Worm (Caenorhabditis elegans): ENCODE data around the gene ppk-3.

The ppk-3 gene

ce11 chrX:13007857-13008813 is 32.7 kb upstream of the ppk-3 start, which contains the start of gene nhr-25:
Gene nhr-25 (plus strand): TSS chrX:13008493.
- peak; percentile 25 for TF ChIP-seq ets-7 (tag; optimal IDR thresholded peaks at IDR 0.05)
- no peak for TF ChIP-seq ceh-36 (tag; optimal IDR thresholded peaks at IDR 0.05)
- no peak for TF ChIP-seq pes-1 (GFP tag; IDR thresholded peaks at IDR 0.05)
- no peak for TF ChIP-seq ceh-13 (GFP tag; optimal IDR thresholded peaks at IDR 0.05)
- 0 out of 2 replicates have a peak, but pooled peaks have one; percentile 6 for TF ChIP-seq flt-1 (GFP tag; IDR thresholded peaks at IDR 0.05)
- no peak for TF ChIP-seq tbx-11 (GFP tag; IDR thresholded peaks at IDR 0.05)
- TF ChIP-seq hmg-4 (GFP tag; optimal IDR thresholded peaks at IDR 0.05): peak; percentile 39
- TF ChIP-seq aly-1 (tag; optimal IDR thresholded peaks at IDR 0.05): no peak

ce11 chrX:13006734-13007133 is 31.3 kb upstream of the ppk-3 start:
- TF ChIP-seq aly-1 (tag; optimal IDR thresholded peaks at IDR 0.05): no peak
- no peak for TF ChIP-seq hmbx-1 (tag; optimal IDR thresholded peaks at IDR 0.05)
- TF ChIP-seq tbx-37 (GFP tag; conservative IDR thresholded peaks at IDR 0.05): no peak
- no peak for TF ChIP-seq tra-4 (tag; optimal IDR thresholded peaks at IDR 0.05)
- TF ChIP-seq ama-1 (optimal IDR thresholded peaks at IDR 0.05): no peak
- TF ChIP-seq B0310.2 (tag; optimal IDR thresholded peaks at IDR 0.05): no peak

ce11 chrX:13006328-13006727 is 30.9 kb upstream of the ppk-3 start:
- TF ChIP-seq B0310.2 (tag; optimal IDR thresholded peaks at IDR 0.05): no peak
- no peak for TF ChIP-seq hmg-4 (GFP tag; optimal IDR thresholded peaks at IDR 0.05)
- TF ChIP-seq flt-1 (GFP tag; IDR thresholded peaks at IDR 0.05): no peak
- no peak for TF ChIP-seq aly-1 (tag; optimal IDR thresholded peaks at IDR 0.05)
- TF ChIP-seq tra-4 (tag; optimal IDR thresholded peaks at IDR 0.05): no peak
- TF ChIP-seq pes-1 (GFP tag; IDR thresholded peaks at IDR 0.05): no peak
- TF ChIP-seq ceh-36 (tag; optimal IDR thresholded peaks at IDR 0.05): no peak
- TF ChIP-seq ceh-13 (GFP tag; optimal IDR thresholded peaks at IDR 0.05): no peak
- TF ChIP-seq scrt-1 (GFP tag; IDR thresholded peaks at IDR 0.05): no peak
- no peak for TF ChIP-seq hmbx-1 (tag; optimal IDR thresholded peaks at IDR 0.05)
- TF ChIP-seq ama-1 (optimal IDR thresholded peaks at IDR 0.05): no peak
- no peak for TF ChIP-seq sea-1 (GFP tag; conservative IDR thresholded peaks at IDR 0.05)
- no peak for TF ChIP-seq tbx-37 (GFP tag; conservative IDR thresholded peaks at IDR 0.05)
- no peak for TF ChIP-seq F13C5.2 (tag; optimal IDR thresholded peaks at IDR 0.05)
- no peak for TF ChIP-seq tbx-11 (GFP tag; IDR thresholded peaks at IDR 0.05)
- no peak for TF ChIP-seq ets-7 (tag; optimal IDR thresholded peaks at IDR 0.05)

- TF ChIP-seq F13C5.2 (tag; optimal IDR thresholded peaks at IDR 0.05) (no peak), B0310.2 (tag; optimal IDR thresholded peaks at IDR 0.05) (no peak), flt-1 (GFP tag; IDR thresholded peaks at IDR 0.05) (no peak), hmbx-1 (tag; optimal IDR thresholded peaks at IDR 0.05) (no peak), ama-1 (optimal IDR thresholded peaks at IDR 0.05) (no peak)
These were observed 30.3 kb upstream of the ppk-3 start for ce11 chrX:13005730-13006129.

ce11 chrX:13004491-13005093 is 29.1 kb upstream of the ppk-3 start:
- TF ChIP-seq pes-1 (GFP tag; IDR thresholded peaks at IDR 0.05): no peak
- no peak for TF ChIP-seq ama-1 (optimal IDR thresholded peaks at IDR 0.05)

- TF ChIP-seq hnd-1 (tag; optimal IDR thresholded peaks at IDR 0.05) (no peak), aly-1 (tag; optimal IDR thresholded peaks at IDR 0.05) (no peak)
These were observed 27.6 kb upstream of the ppk-3 start for ce11 chrX:13003092-13003491.

ce11 chrX:13002322-13002721 is 26.9 kb upstream of the ppk-3 start:
- TF ChIP-seq tra-4 (tag; optimal IDR thresholded peaks at IDR 0.05) (no peak), pes-1 (GFP tag; IDR thresholded peaks at IDR 0.05) (no peak), sea-1 (GFP tag; conservative IDR thresholded peaks at IDR 0.05) (no peak), ceh-36 (tag; optimal IDR thresholded peaks at IDR 0.05) (no peak), hmbx-1 (tag; optimal IDR thresholded peaks at IDR 0.05) (no peak), ama-1 (optimal IDR thresholded peaks at IDR 0.05) (no peak), B0310.2 (tag; optimal IDR thresholded peaks at IDR 0.05) (no peak), F13C5.2 (tag; optimal IDR thresholded peaks at IDR 0.05) (no peak), aly-1 (tag; optimal IDR thresholded peaks at IDR 0.05) (no peak), ets-7 (tag; optimal IDR thresholded peaks at IDR 0.05) (no peak), hmg-4 (GFP tag; optimal IDR thresholded peaks at IDR 0.05) (no peak)

ce11 chrX:13000837-13001236 is 25.4 kb upstream of the ppk-3 start:
- TF ChIP-seq flt-1 (GFP tag; IDR thresholded peaks at IDR 0.05): no peak
- no peak for TF ChIP-seq hmg-4 (GFP tag; optimal IDR thresholded peaks at IDR 0.05)
- no peak for TF ChIP-seq hnd-1 (tag; optimal IDR thresholded peaks at IDR 0.05)
- TF ChIP-seq tra-4 (tag; optimal IDR thresholded peaks at IDR 0.05): no peak
- TF ChIP-seq sea-1 (GFP tag; conservative IDR thresholded peaks at IDR 0.05): no peak
- TF ChIP-seq F13C5.2 (tag; optimal IDR thresholded peaks at IDR 0.05): no peak
- TF ChIP-seq ceh-36 (tag; optimal IDR thresholded peaks at IDR 0.05): no peak
- no peak for TF ChIP-seq ets-7 (tag; optimal IDR thresholded peaks at IDR 0.05)
- no peak for TF ChIP-seq tbx-37 (GFP tag; conservative IDR thresholded peaks at IDR 0.05)
- no peak for TF ChIP-seq B0310.2 (tag; optimal IDR thresholded peaks at IDR 0.05)
- TF ChIP-seq hmbx-1 (tag; optimal IDR thresholded peaks at IDR 0.05): no peak
- TF ChIP-seq ama-1 (optimal IDR thresholded peaks at IDR 0.05): no peak
- TF ChIP-seq ceh-13 (GFP tag; optimal IDR thresholded peaks at IDR 0.05): no peak
- no peak for TF ChIP-seq pes-1 (GFP tag; IDR thresholded peaks at IDR 0.05)
- no peak for TF ChIP-seq tbx-11 (GFP tag; IDR thresholded peaks at IDR 0.05)
- no peak for TF ChIP-seq scrt-1 (GFP tag; IDR thresholded peaks at IDR 0.05)
- TF ChIP-seq aly-1 (tag; optimal IDR thresholded peaks at IDR 0.05): no peak
